Worm (Caenorhabditis elegans) whole organism, midembryonic: ENCODE data around the gene srv-3.

Experiments
- T22C8.4 ChIP-seq: fragments of 200-800 bp; sonication (Bioruptor generic); IDR thresholded peaks from 2 replicates; pipeline ENCODE4 v1.3.6; 2022; ENCODE audit warnings: missing genetic modification characterization, missing compliant biosample characterization
- cog-1 ChIP-seq: sonication (generic microtip); optimal IDR thresholded peaks from 2 replicates; lab custom pipeline; 2016; ENCODE audit warnings: missing genetic modification characterization, missing compliant biosample characterization
- flt-1 ChIP-seq: fragments of 200-800 bp; sonication (Bioruptor generic); IDR thresholded peaks from 2 replicates; pipeline ENCODE4 v1.3.6; 2022; ENCODE audit warnings: missing genetic modification characterization, missing compliant biosample characterization
- klf-2 ChIP-seq: fragments of 200-800 bp; sonication (Bioruptor generic); conservative IDR thresholded peaks from 2 replicates; pipeline ENCODE4 v1.3.6; 2022; ENCODE audit warnings: missing genetic modification reagents, missing genetic modification characterization, missing compliant biosample characterization
- med-1 ChIP-seq: sonication (generic microtip); optimal IDR thresholded peaks from 2 replicates; lab custom pipeline; 2017; ENCODE audit warnings: missing genetic modification characterization, mild to moderate bottlenecking, missing compliant biosample characterization, antibody characterized with exemption, missing genetic modification reagents; ENCODE audit not compliant: insufficient read depth
- ref-1 ChIP-seq: fragments of 200-800 bp; sonication (Bioruptor generic); conservative IDR thresholded peaks from 2 replicates; pipeline ENCODE4 v1.3.6; 2022; ENCODE audit warnings: missing genetic modification reagents, missing genetic modification characterization, missing compliant biosample characterization
- tab-1 ChIP-seq: fragments of 200-800 bp; sonication (Bioruptor generic); IDR thresholded peaks from 2 replicates; pipeline ENCODE4 v1.3.6; 2022; ENCODE audit warnings: missing genetic modification characterization, missing compliant biosample characterization
- ztf-23 ChIP-seq: fragments of 200-800 bp; sonication (Bioruptor generic); IDR thresholded peaks from 2 replicates; pipeline ENCODE4 v1.3.6; 2022; ENCODE audit warnings: missing genetic modification reagents, missing genetic modification characterization, missing compliant biosample characterization
- ztf-29 ChIP-seq: fragments of 200-800 bp; sonication (Bioruptor generic); IDR thresholded peaks from 2 replicates; pipeline ENCODE4 v1.3.6; 2022; ENCODE audit warnings: missing genetic modification reagents, missing genetic modification characterization, missing compliant biosample characterization

DNA sequence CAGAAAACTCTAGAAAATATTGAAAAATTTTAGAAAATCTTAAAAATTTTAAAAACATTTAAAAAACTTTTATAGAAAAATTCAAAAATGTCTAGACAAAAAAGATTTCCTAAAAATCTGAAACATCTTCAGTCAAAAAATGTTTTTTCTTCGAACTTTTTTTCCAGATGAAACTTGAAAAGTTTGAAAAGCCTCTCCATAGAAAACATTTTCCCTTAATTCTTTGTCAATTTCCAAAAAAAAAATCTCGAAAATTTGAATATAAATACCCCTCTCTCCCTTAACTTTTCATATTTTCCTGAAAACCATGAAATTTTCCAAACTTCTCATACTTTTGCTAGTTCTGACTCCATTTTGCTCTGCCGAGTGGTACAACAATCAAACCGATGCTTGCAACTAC is 20.0 kb upstream of the srv-3 start, which contains the start of gene Y116F11A.3:
- TF ChIP-seq ztf-29 (GFP tag; lab: Robert Waterston, UW) = no peak
- TF ChIP-seq med-1 = no peak
- TF ChIP-seq klf-2 (GFP tag; lab: Robert Waterston, UW) = no peak
- no peak for TF ChIP-seq cog-1 (tag; lab: Kevin White, UChicago)
- no peak for TF ChIP-seq ztf-23 (GFP tag; lab: Robert Waterston, UW)
- TF ChIP-seq T22C8.4 (GFP tag; lab: Robert Waterston, UW) = no peak
- no peak for TF ChIP-seq flt-1 (GFP tag; lab: Robert Waterston, UW)
- no peak for TF ChIP-seq tab-1
- no peak for TF ChIP-seq ref-1 (GFP tag; lab: Robert Waterston, UW)
